Worm (Caenorhabditis elegans) whole organism, L1 larva: ENCODE data around the gene F58H1.2.

Source experiments
- Y116A8C.19 ChIP-seq: sonication (generic microtip); optimal IDR thresholded peaks from 2 replicates; lab custom pipeline; 2016; ENCODE audit warnings: missing compliant biosample characterization, missing genetic modification characterization, borderline replicate concordance
- alr-1 ChIP-seq: fragments of 200-800 bp; sonication (Bioruptor generic); optimal IDR thresholded peaks from 2 replicates; lab custom pipeline; 2018; ENCODE audit warnings: borderline replicate concordance, mild to moderate bottlenecking, missing genetic modification characterization, missing compliant biosample characterization
- blmp-1 ChIP-seq: fragments of 150-350 bp; optimal IDR thresholded peaks from 2 replicates; lab custom pipeline; 2014; ENCODE audit warnings: missing biosample characterization, missing genetic modification characterization
- ceh-63 ChIP-seq: fragments of 200-800 bp; sonication (Bioruptor generic); optimal IDR thresholded peaks from 2 replicates; lab custom pipeline; 2018; ENCODE audit warnings: mild to moderate bottlenecking, missing genetic modification characterization, missing compliant biosample characterization
- efl-1 ChIP-seq, 4 experiments: fragments of 150-350 bp; optimal IDR thresholded peaks in 3 of 4; peaks in 1 of 4; 1 replicate in 1 of 4; 2 replicates in 3 of 4; lab custom pipeline; 2014; ENCODE audit warnings: missing biosample characterization in 2 of 4, missing genetic modification characterization in 2 of 4, missing genetic modification reagents in 2 of 4
- fkh-8 ChIP-seq: sonication (generic microtip); optimal IDR thresholded peaks from 2 replicates; lab custom pipeline; 2016; ENCODE audit warnings: mild to moderate bottlenecking, missing genetic modification characterization, missing compliant biosample characterization
- hlh-17 ChIP-seq: fragments of 200-800 bp; sonication (Bioruptor generic); optimal IDR thresholded peaks from 2 replicates; lab custom pipeline; 2018; ENCODE audit warnings: missing genetic modification characterization, mild to moderate bottlenecking, missing compliant biosample characterization, moderate library complexity, borderline replicate concordance
- hlh-4 ChIP-seq: sonication (generic microtip); optimal IDR thresholded peaks from 2 replicates; lab custom pipeline; 2016; ENCODE audit warnings: mild to moderate bottlenecking, missing genetic modification characterization, missing compliant biosample characterization
- hpl-2 ChIP-seq: fragments of 150-350 bp; optimal IDR thresholded peaks from 2 replicates; lab custom pipeline; 2014; ENCODE audit warnings: missing biosample characterization, missing genetic modification reagents, missing genetic modification characterization
- isw-1 ChIP-seq: fragments of 200-800 bp; sonication (Bioruptor generic); IDR thresholded peaks from 2 replicates; pipeline ENCODE4 v1.3.6; 2022; ENCODE audit warnings: missing genetic modification characterization, missing compliant biosample characterization
- lin-14 ChIP-seq: fragments of 200-800 bp; sonication (Bioruptor generic); optimal IDR thresholded peaks from 2 replicates; lab custom pipeline; 2018; ENCODE audit warnings: mild to moderate bottlenecking, missing genetic modification characterization, moderate library complexity, missing compliant biosample characterization
- lin-35 ChIP-seq, 2 experiments: fragments of 150-350 bp; optimal IDR thresholded peaks; 2 replicates each; lab custom pipeline; 2014; ENCODE audit warnings: missing biosample characterization in 2 of 2, missing genetic modification characterization in 2 of 2, missing genetic modification reagents in 2 of 2
- mab-9 ChIP-seq: fragments of 200-800 bp; sonication (Bioruptor generic); IDR thresholded peaks from 2 replicates; pipeline ENCODE4 v1.3.6; 2022; ENCODE audit warnings: missing genetic modification reagents, missing genetic modification characterization, missing compliant biosample characterization
- nhr-19 ChIP-seq: fragments of 200-800 bp; sonication (Bioruptor generic); conservative IDR thresholded peaks from 2 replicates; pipeline ENCODE4 v1.3.6; 2022; ENCODE audit warnings: missing genetic modification characterization, missing compliant biosample characterization
- nhr-20 ChIP-seq: sonication (generic microtip); optimal IDR thresholded peaks from 2 replicates; lab custom pipeline; 2016; ENCODE audit warnings: mild to moderate bottlenecking, missing genetic modification characterization, missing compliant biosample characterization
- nhr-237 ChIP-seq: fragments of 150-350 bp; optimal IDR thresholded peaks from 2 replicates; lab custom pipeline; 2014; ENCODE audit warnings: missing biosample characterization, missing genetic modification characterization
- nhr-71 ChIP-seq: sonication (generic microtip); optimal IDR thresholded peaks from 2 replicates; lab custom pipeline; 2016; ENCODE audit warnings: mild to moderate bottlenecking, missing genetic modification characterization, moderate library complexity, missing compliant biosample characterization
- nhr-85 ChIP-seq: sonication (generic microtip); peaks from one replicate; lab custom pipeline; 2016; ENCODE audit warnings: missing genetic modification characterization, inconsistent platforms, missing compliant biosample characterization
- nhr-90 ChIP-seq: sonication (generic microtip); optimal IDR thresholded peaks from 2 replicates; lab custom pipeline; 2016; ENCODE audit warnings: mild to moderate bottlenecking, missing genetic modification characterization, missing compliant biosample characterization; ENCODE audit not compliant: poor library complexity
- pqm-1 ChIP-seq: sonication (generic microtip); optimal IDR thresholded peaks from 3 replicates; lab custom pipeline; 2017; ENCODE audit warnings: missing biosample characterization, missing genetic modification characterization
- skn-1 ChIP-seq: fragments of 150-350 bp; optimal IDR thresholded peaks from 2 replicates; lab custom pipeline; 2014; ENCODE audit warnings: missing biosample characterization, missing genetic modification characterization
- sox-4 ChIP-seq: sonication (generic microtip); optimal IDR thresholded peaks from 2 replicates; lab custom pipeline; 2016; ENCODE audit warnings: missing genetic modification characterization, missing compliant biosample characterization
- tbx-2 ChIP-seq: sonication (generic microtip); optimal IDR thresholded peaks from 2 replicates; lab custom pipeline; 2016; ENCODE audit warnings: missing genetic modification characterization, missing compliant biosample characterization
- tlp-1 ChIP-seq: fragments of 150-350 bp; optimal IDR thresholded peaks from 2 replicates; lab custom pipeline; 2014; ENCODE audit warnings: missing biosample characterization, missing genetic modification characterization
- unc-130 ChIP-seq: fragments of 150-350 bp; optimal IDR thresholded peaks from 2 replicates; lab custom pipeline; 2017; ENCODE audit warnings: missing biosample characterization, missing genetic modification characterization, inconsistent platforms
- unc-98 ChIP-seq: fragments of 200-800 bp; sonication (Bioruptor generic); IDR thresholded peaks from 2 replicates; pipeline ENCODE4 v1.3.6; 2022; ENCODE audit warnings: missing genetic modification characterization, missing compliant biosample characterization
- vab-15 ChIP-seq: sonication (generic microtip); optimal IDR thresholded peaks from 2 replicates; lab custom pipeline; 2017; ENCODE audit warnings: missing genotype, mild to moderate bottlenecking, missing genetic modification characterization, missing compliant biosample characterization
- zag-1 ChIP-seq: fragments of 150-350 bp; optimal IDR thresholded peaks from 2 replicates; lab custom pipeline; 2014; ENCODE audit warnings: missing biosample characterization, missing genetic modification characterization
- zip-4 ChIP-seq: fragments of 200-800 bp; sonication (Bioruptor generic); optimal IDR thresholded peaks from 2 replicates; lab custom pipeline; 2018; ENCODE audit warnings: mild to moderate bottlenecking, missing genetic modification characterization, moderate library complexity, missing compliant biosample characterization
- ztf-11 ChIP-seq, 2 experiments: sonication (generic microtip); optimal IDR thresholded peaks; 2 replicates each; lab custom pipeline; 2016 to 2017; ENCODE audit warnings: missing genetic modification characterization in 2 of 2, missing biosample characterization in 1 of 2, missing compliant biosample characterization in 1 of 2
- ztf-4 ChIP-seq: fragments of 150-350 bp; optimal IDR thresholded peaks from 2 replicates; lab custom pipeline; 2014; ENCODE audit warnings: missing biosample characterization, missing genetic modification characterization

Gene F58H1.2

ce11 chrV:11889115-11889935 is 39.6 kb upstream of the F58H1.2 start (continued):
- TF ChIP-seq tlp-1 (tag; lab: Kevin White, UChicago) (no peak), lin-14 (GFP tag; lab: Kevin White, UChicago) (peak; percentile 62), hlh-4 (tag; lab: Kevin White, UChicago) (no peak), nhr-85 (tag; lab: Kevin White, UChicago) (peak; percentile 74), isw-1 (no peak), nhr-20 (tag; lab: Kevin White, UChicago) (peak; percentile 40), efl-1 (optimal IDR thresholded peaks at IDR 0.05; lab: Kevin White, UChicago) (peak in 1 of 2 experiments; percentile 18), efl-1 (GFP tag; optimal IDR thresholded peaks at IDR 0.05 in 1 of 2; lab: Kevin White, UChicago) (peak in 1 of 2 experiments; percentile 93), nhr-19 (peak; percentile 72), blmp-1 (tag; lab: Kevin White, UChicago) (peak; percentile 11), unc-98 (GFP tag; lab: Robert Waterston, UW) (no peak), nhr-90 (peak; percentile 60), nhr-237 (tag; lab: Kevin White, UChicago) (no peak), hlh-17 (GFP tag; lab: Kevin White, UChicago) (no peak), tbx-2 (tag; lab: Kevin White, UChicago) (peak; percentile 56), hpl-2 (GFP tag; lab: Kevin White, UChicago) (no peak)

- TF ChIP-seq alr-1 (no peak), lin-35 (GFP tag; optimal IDR thresholded peaks at IDR 0.05; lab: Kevin White, UChicago) (peak in 1 of 2 experiments; percentile 1), nhr-20 (tag; lab: Kevin White, UChicago) (peak; percentile 33), efl-1 (optimal IDR thresholded peaks at IDR 0.05; lab: Kevin White, UChicago) (no peak), efl-1 (GFP tag; optimal IDR thresholded peaks at IDR 0.05 in 1 of 2; lab: Kevin White, UChicago) (peak in 1 of 2 experiments; percentile 47)
These were observed 37.6 kb upstream of the F58H1.2 start, which contains the start of the genes sodh-2 and srx-76 for ce11 chrV:11891143-11891862. TSS of gene sodh-2 (minus strand) at chrV:11891243. TSS of gene srx-76 (plus strand) at chrV:11891812.

ce11 chrV:11893975-11894374 is 34.9 kb upstream of the F58H1.2 start, which contains the start of gene K12G11.6:
TSS of gene K12G11.6 (plus strand) at chrV:11894331.
- TF ChIP-seq ztf-11 (tag; optimal IDR thresholded peaks at IDR 0.05; lab: Kevin White, UChicago) (no peak), unc-130 (tag; lab: Kevin White, UChicago) (no peak), fkh-8 (tag; lab: Kevin White, UChicago) (no peak), lin-35 (GFP tag; optimal IDR thresholded peaks at IDR 0.05; lab: Kevin White, UChicago) (no peak), skn-1 (tag; lab: Kevin White, UChicago) (no peak), Y116A8C.19 (tag; lab: Kevin White, UChicago) (no peak), pqm-1 (tag; lab: Kevin White, UChicago) (no peak), nhr-19 (no peak), zag-1 (tag; lab: Kevin White, UChicago) (no peak), vab-15 (tag; lab: Kevin White, UChicago) (no peak), mab-9 (GFP tag; lab: Robert Waterston, UW) (no peak), ztf-4 (tag; lab: Kevin White, UChicago) (no peak), ceh-63 (GFP tag; lab: Kevin White, UChicago) (no peak), tlp-1 (tag; lab: Kevin White, UChicago) (no peak), sox-4 (tag; lab: Kevin White, UChicago) (no peak), zip-4 (GFP tag; lab: Kevin White, UChicago) (no peak), nhr-71 (tag; lab: Kevin White, UChicago) (no peak)
